Worm (Caenorhabditis elegans): ENCODE results near the gene gpa-6.

gpa-6 gene

DNA sequence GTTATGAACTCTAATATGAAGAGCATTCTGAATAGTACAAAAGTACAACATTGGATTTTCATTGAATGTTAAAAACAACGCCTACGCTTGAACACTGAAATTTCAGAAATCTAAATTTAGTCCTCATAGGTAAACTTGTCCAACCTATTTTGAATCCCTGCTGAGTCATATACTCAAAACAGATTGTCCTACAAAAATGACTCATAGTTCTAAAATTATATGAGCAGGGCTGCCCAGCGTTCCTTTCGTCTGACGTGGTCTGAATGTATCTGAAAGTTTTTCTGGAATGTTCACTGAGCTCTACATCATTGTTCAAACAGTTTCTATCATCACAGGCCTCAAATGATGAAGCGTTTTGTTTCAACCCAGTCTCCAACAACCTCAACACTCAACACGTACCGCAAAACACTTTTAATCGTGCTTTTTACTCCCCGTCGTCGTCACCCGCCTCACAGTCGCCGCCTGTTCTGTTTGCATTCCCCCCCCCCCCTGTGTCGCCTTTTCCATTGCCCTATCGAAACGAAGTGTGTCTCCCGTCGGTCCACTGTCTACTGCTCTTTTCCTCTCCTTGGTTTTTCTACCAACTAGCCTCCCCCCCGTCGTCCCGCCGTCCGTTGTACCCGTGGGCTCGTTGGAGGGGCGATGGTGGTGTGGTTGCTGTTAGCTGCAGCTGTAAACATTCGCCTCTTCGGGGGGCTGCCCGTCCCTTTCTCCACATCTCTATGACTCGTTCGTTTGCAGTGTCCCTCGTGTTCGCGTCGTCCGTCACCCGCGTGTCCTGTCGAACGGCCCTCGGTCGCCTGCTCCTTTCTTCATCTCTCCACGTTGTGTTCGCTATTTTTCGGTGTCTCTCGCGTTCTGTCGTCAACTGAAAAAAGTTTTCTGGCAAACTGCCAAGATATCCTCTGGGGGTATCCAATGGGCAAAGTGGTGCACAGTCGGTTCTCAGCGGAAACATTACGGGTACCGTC, 47.0 kb upstream of the gpa-6 start (continued):
- TF ChIP-seq dve-1 (tag; optimal IDR thresholded peaks at IDR 0.05), result no peak
- TF ChIP-seq fkh-10 (GFP tag; optimal IDR thresholded peaks at IDR 0.05), result no peak
- TF ChIP-seq eyg-1 (tag; optimal IDR thresholded peaks at IDR 0.05), result peak; percentile 56
- TF ChIP-seq ceh-24 (tag; optimal IDR thresholded peaks at IDR 0.05), result no peak
- no peak for TF ChIP-seq pag-3 (tag; optimal IDR thresholded peaks at IDR 0.05; ENCODE audit: borderline replicate concordance)
- TF ChIP-seq hlh-15 (tag; optimal IDR thresholded peaks at IDR 0.05), result no peak
- TF ChIP-seq ceh-30 (tag; optimal IDR thresholded peaks at IDR 0.05), result no peak
- peak; percentile 34 for TF ChIP-seq nhr-232 (tag; optimal IDR thresholded peaks at IDR 0.05)
- no peak for TF ChIP-seq tbx-7 (tag; optimal IDR thresholded peaks at IDR 0.05)
- peak; percentile 20 for TF ChIP-seq T23F11.4 (GFP tag; optimal IDR thresholded peaks at IDR 0.05)
- peak; percentile 47 for TF ChIP-seq ceh-18 (tag; optimal IDR thresholded peaks at IDR 0.05)
- TF ChIP-seq pros-1 (tag; optimal IDR thresholded peaks at IDR 0.05), result peak; percentile 60
- no peak for TF ChIP-seq che-1 (tag; optimal IDR thresholded peaks at IDR 0.05)
- peak; percentile 86 for TF ChIP-seq ama-1 (optimal IDR thresholded peaks at IDR 0.05)
- TF ChIP-seq F13H6.1 (tag; optimal IDR thresholded peaks at IDR 0.05), result peak; percentile 15
- peak; percentile 79 for TF ChIP-seq hlh-30 (tag; optimal IDR thresholded peaks at IDR 0.05; ENCODE audit: insufficient read depth)
- TF ChIP-seq odd-2 (tag; optimal IDR thresholded peaks at IDR 0.05), result no peak
- no peak for TF ChIP-seq pax-1 (tag; optimal IDR thresholded peaks at IDR 0.05)
- TF ChIP-seq C38D4.7 (GFP tag; optimal IDR thresholded peaks at IDR 0.05), result no peak
- peak; percentile 16 for TF ChIP-seq elt-2 (tag; optimal IDR thresholded peaks at IDR 0.05)
- no peak for TF ChIP-seq K02D7.2 (tag; optimal IDR thresholded peaks at IDR 0.05)
- peak; percentile 9; the same call in 1 of the 2 replicates for TF ChIP-seq sox-2 (GFP tag; IDR thresholded peaks at IDR 0.05)
- TF ChIP-seq gmeb-2 (tag; optimal IDR thresholded peaks at IDR 0.05), result no peak
- no peak for TF ChIP-seq pqm-1 (tag; optimal IDR thresholded peaks at IDR 0.05)
- peak; percentile 10 for TF ChIP-seq C08G9.2 (tag; optimal IDR thresholded peaks at IDR 0.05)
- no peak for TF ChIP-seq pat-9 (tag; optimal IDR thresholded peaks at IDR 0.05)
- no peak for TF ChIP-seq ztf-16 (tag; optimal IDR thresholded peaks at IDR 0.05)
- no peak for TF ChIP-seq pha-2 (tag; optimal IDR thresholded peaks at IDR 0.05)
- peak; percentile 51 for TF ChIP-seq rnt-1 (tag; optimal IDR thresholded peaks at IDR 0.05)
- TF ChIP-seq madf-2 (tag; optimal IDR thresholded peaks at IDR 0.05), result no peak
- TF ChIP-seq unc-3 (GFP tag; conservative IDR thresholded peaks at IDR 0.05), result no peak
- TF ChIP-seq unc-3 (tag; optimal IDR thresholded peaks at IDR 0.05), result no peak
- peak; percentile 58 for TF ChIP-seq hlh-6 (tag; optimal IDR thresholded peaks at IDR 0.05)
- no peak for TF ChIP-seq ceh-48 (tag; optimal IDR thresholded peaks at IDR 0.05)
- peak; percentile 46 for TF ChIP-seq ceh-6 (GFP tag; optimal IDR thresholded peaks at IDR 0.05)
- no peak for TF ChIP-seq fax-1 (tag; optimal IDR thresholded peaks at IDR 0.05)
- TF ChIP-seq mec-3 (tag; optimal IDR thresholded peaks at IDR 0.05; ENCODE audit: borderline replicate concordance), result no peak
- no peak for TF ChIP-seq pha-4 (tag; optimal IDR thresholded peaks at IDR 0.05)
- no peak for TF ChIP-seq hlh-8 (tag; optimal IDR thresholded peaks at IDR 0.05)
- no peak for TF ChIP-seq hlh-13 (GFP tag; optimal IDR thresholded peaks at IDR 0.05)
- TF ChIP-seq fkh-6 (tag; optimal IDR thresholded peaks at IDR 0.05), result no peak
- no peak for TF ChIP-seq ceh-45 (GFP tag; IDR thresholded peaks at IDR 0.05)
- TF ChIP-seq nfya-1 (tag; optimal IDR thresholded peaks at IDR 0.05), result peak; percentile 36

Data from whole organism, late embryonic.